Fruit fly (Drosophila melanogaster) whole organism, embryonic: Measurements from ENCODE around the gene CG7879.

ENCODE experiments used
- Bteb2 ChIP-seq: fragments of 200-800 bp; sonication (Bioruptor generic); optimal IDR thresholded peaks from 2 replicates; lab custom pipeline; 2016; ENCODE audit warnings: missing biosample characterization, missing genetic modification characterization
- CG10543 ChIP-seq: fragments of 200-800 bp; sonication (Bioruptor generic); optimal IDR thresholded peaks from 3 replicates; lab custom pipeline; 2017; ENCODE audit warnings: missing biosample characterization, mild to moderate bottlenecking, missing genetic modification characterization, moderate library complexity
- CG10654 ChIP-seq: fragments of 200-800 bp; sonication (Bioruptor generic); optimal IDR thresholded peaks from 2 replicates; lab custom pipeline; 2016; ENCODE audit warnings: missing biosample characterization, missing genetic modification characterization
- CG11085 ChIP-seq: fragments of 200-800 bp; sonication (Bioruptor generic); IDR thresholded peaks from 2 replicates; pipeline ENCODE4 v1.3.6; 2022; ENCODE audit warnings: missing biosample characterization, missing genetic modification characterization
- CG11247 ChIP-seq: fragments of 200-800 bp; sonication (Bioruptor generic); IDR thresholded peaks from 2 replicates; pipeline ENCODE4 v1.3.6; 2022; ENCODE audit warnings: missing biosample characterization, missing genetic modification characterization
- CG11504 ChIP-seq: fragments of 200-800 bp; sonication (Bioruptor generic); optimal IDR thresholded peaks from 3 replicates; lab custom pipeline; 2019; ENCODE audit warnings: missing biosample characterization, mild to moderate bottlenecking, missing genetic modification characterization, moderate library complexity
- CG11695 ChIP-seq: fragments of 200-800 bp; sonication (Bioruptor generic); IDR thresholded peaks from 3 replicates; pipeline ENCODE4 v1.3.6; 2022; ENCODE audit warnings: missing biosample characterization, missing genetic modification characterization
- CG12236 ChIP-seq: fragments of 200-800 bp; sonication (Bioruptor generic); optimal IDR thresholded peaks from 2 replicates; lab custom pipeline; 2016; ENCODE audit warnings: missing biosample characterization, missing genetic modification characterization
- CG12659 ChIP-seq: fragments of 200-800 bp; sonication (Bioruptor generic); optimal IDR thresholded peaks from 3 replicates; lab custom pipeline; 2017; ENCODE audit warnings: mild to moderate bottlenecking, missing biosample characterization, missing genetic modification reagents, missing genetic modification characterization
- CG14667 ChIP-seq: fragments of 200-800 bp; sonication (Bioruptor generic); IDR thresholded peaks from 2 replicates; pipeline ENCODE4 v1.3.6; 2022; ENCODE audit warnings: missing biosample characterization, missing genetic modification characterization
- CG1603 ChIP-seq: fragments of 200-800 bp; sonication (Bioruptor generic); optimal IDR thresholded peaks from 2 replicates; lab custom pipeline; 2019; ENCODE audit warnings: missing biosample characterization, mild to moderate bottlenecking, missing genetic modification characterization, moderate library complexity
- CG17385 ChIP-seq: fragments of 200-800 bp; sonication (Bioruptor generic); optimal IDR thresholded peaks from 3 replicates; lab custom pipeline; 2018; ENCODE audit warnings: missing biosample characterization, mild to moderate bottlenecking, missing genetic modification characterization
- CG17802 ChIP-seq: fragments of 200-800 bp; sonication (Bioruptor generic); optimal IDR thresholded peaks from 2 replicates; lab custom pipeline; 2018; ENCODE audit warnings: missing biosample characterization, mild to moderate bottlenecking, missing genetic modification characterization, moderate library complexity
- CG18011 ChIP-seq: fragments of 200-800 bp; sonication (Bioruptor generic); optimal IDR thresholded peaks from 2 replicates; lab custom pipeline; 2017; ENCODE audit warnings: missing biosample characterization, missing genetic modification characterization, mild to moderate bottlenecking, moderate library complexity, missing genotype
- CG30431 ChIP-seq: fragments of 200-800 bp; sonication (Bioruptor generic); optimal IDR thresholded peaks from 2 replicates; lab custom pipeline; 2017; ENCODE audit warnings: missing biosample characterization, missing genetic modification characterization
- CG33557 ChIP-seq: fragments of 200-800 bp; sonication (Bioruptor generic); optimal IDR thresholded peaks from 2 replicates; lab custom pipeline; 2019; ENCODE audit warnings: missing biosample characterization, mild to moderate bottlenecking, missing genetic modification characterization, moderate library complexity
- CG3847 ChIP-seq: fragments of 200-800 bp; sonication (Bioruptor generic); IDR thresholded peaks from 2 replicates; pipeline ENCODE4 v1.3.6; 2022; ENCODE audit warnings: missing biosample characterization, missing genetic modification characterization
- CG4328 ChIP-seq: fragments of 200-800 bp; sonication (Bioruptor generic); optimal IDR thresholded peaks from 3 replicates; lab custom pipeline; 2017; ENCODE audit warnings: missing biosample characterization, missing genetic modification reagents, missing genetic modification characterization
- CG6683 ChIP-seq: fragments of 200-800 bp; sonication (Bioruptor generic); optimal IDR thresholded peaks from 2 replicates; lab custom pipeline; 2017; ENCODE audit warnings: missing biosample characterization, mild to moderate bottlenecking, missing genetic modification characterization, missing genetic modification reagents
- CG9727 ChIP-seq: fragments of 200-800 bp; sonication (Bioruptor generic); optimal IDR thresholded peaks from 3 replicates; lab custom pipeline; 2017; ENCODE audit warnings: missing biosample characterization, mild to moderate bottlenecking, missing genetic modification characterization
- CHES-1-like ChIP-seq: fragments of 200-800 bp; sonication (Bioruptor generic); optimal IDR thresholded peaks from 2 replicates; lab custom pipeline; 2016; ENCODE audit warnings: missing biosample characterization, missing genetic modification characterization
- D ChIP-seq, 2 experiments: fragments of 200-800 bp in 1 of 2; fragments of >200 bp in 1 of 2; sonication (Bioruptor generic) in 1 of 2; optimal IDR thresholded peaks; 2 replicates in 1 of 2; 3 replicates in 1 of 2; lab custom pipeline; 2017; ENCODE audit warnings: mild to moderate bottlenecking in 1 of 2, missing biosample characterization in 1 of 2, missing genetic modification characterization in 1 of 2, missing genetic modification reagents in 1 of 2
- Drgx ChIP-seq: fragments of 200-800 bp; sonication (Bioruptor generic); IDR thresholded peaks from 2 replicates; pipeline ENCODE4 v1.3.6; 2022; ENCODE audit warnings: missing biosample characterization, missing genetic modification characterization
- HLH4C ChIP-seq: fragments of 200-800 bp; sonication (Bioruptor generic); IDR thresholded peaks from 3 replicates; pipeline ENCODE4 v1.3.6; 2022; ENCODE audit warnings: missing biosample characterization, missing genetic modification characterization; ENCODE audit not compliant: partially characterized antibody
- HmgD ChIP-seq: fragments of 200-800 bp; sonication (Bioruptor generic); optimal IDR thresholded peaks from 3 replicates; lab custom pipeline; 2016; ENCODE audit warnings: missing biosample characterization, missing genetic modification characterization
- Kr ChIP-seq: fragments of 200-800 bp; sonication (Bioruptor generic); optimal IDR thresholded peaks from 2 replicates; lab custom pipeline; 2017; ENCODE audit warnings: missing biosample characterization, mild to moderate bottlenecking, missing genetic modification characterization
- Lhr ChIP-seq: fragments of 200-800 bp; sonication (Bioruptor generic); optimal IDR thresholded peaks from 3 replicates; lab custom pipeline; 2017; ENCODE audit warnings: mild to moderate bottlenecking, missing biosample characterization, missing genetic modification reagents, missing genetic modification characterization
- Oaz ChIP-seq: fragments of 200-800 bp; sonication (Bioruptor generic); IDR thresholded peaks from 2 replicates; pipeline ENCODE4 v1.3.6; 2022; ENCODE audit warnings: missing biosample characterization, missing genetic modification characterization
- Ptx1 ChIP-seq: fragments of 200-800 bp; sonication (Bioruptor generic); IDR thresholded peaks from 2 replicates; pipeline ENCODE4 v1.3.6; 2022; ENCODE audit warnings: missing biosample characterization, missing genetic modification characterization
- Sox102F ChIP-seq: fragments of 200-800 bp; sonication (Bioruptor generic); optimal IDR thresholded peaks from 2 replicates; lab custom pipeline; 2018; ENCODE audit warnings: missing biosample characterization, mild to moderate bottlenecking, missing genetic modification characterization, moderate library complexity
- Stat92E ChIP-seq, 3 experiments: fragments of >200 bp in 2 of 3; fragments of 200-800 bp in 1 of 3; sonication (Bioruptor generic) in 1 of 3; optimal IDR thresholded peaks; 2 replicates each; lab custom pipeline; 2017 to 2019; ENCODE audit warnings: missing biosample characterization in 3 of 3, missing genetic modification characterization in 3 of 3, mild to moderate bottlenecking in 1 of 3, moderate library complexity in 1 of 3
- bbx ChIP-seq: fragments of 200-800 bp; sonication (Bioruptor generic); IDR thresholded peaks from 2 replicates; pipeline ENCODE4 v1.3.6; 2022; ENCODE audit warnings: missing biosample characterization, missing genetic modification characterization; ENCODE audit not compliant: partially characterized antibody
- crol ChIP-seq: fragments of 200-800 bp; sonication (Bioruptor generic); IDR thresholded peaks from 2 replicates; pipeline ENCODE4 v1.3.6; 2022; ENCODE audit warnings: missing biosample characterization, missing genetic modification characterization
- dati ChIP-seq: fragments of 200-800 bp; sonication (Bioruptor generic); IDR thresholded peaks from 2 replicates; pipeline ENCODE4 v1.3.6; 2022; ENCODE audit warnings: missing biosample characterization, missing genetic modification characterization
- dmrt11E ChIP-seq: fragments of 200-800 bp; sonication (Bioruptor generic); optimal IDR thresholded peaks from 3 replicates; lab custom pipeline; 2018; ENCODE audit warnings: missing biosample characterization, mild to moderate bottlenecking, missing genetic modification characterization, moderate library complexity
- esg ChIP-seq: fragments of 200-800 bp; sonication (Bioruptor generic); conservative IDR thresholded peaks from 2 replicates; pipeline ENCODE4 v1.3.6; 2022; ENCODE audit warnings: missing biosample characterization, missing genetic modification characterization
- eve ChIP-seq, 2 experiments: fragments of >200 bp; optimal IDR thresholded peaks; 2 replicates each; lab custom pipeline; 2017; ENCODE audit warnings: missing biosample characterization in 2 of 2, missing genetic modification characterization in 2 of 2
- gce ChIP-seq: fragments of 200-800 bp; sonication (Bioruptor generic); IDR thresholded peaks from 3 replicates; pipeline ENCODE4 v1.3.6; 2022; ENCODE audit warnings: missing biosample characterization, missing genetic modification characterization
- hbn ChIP-seq: fragments of 200-800 bp; sonication (Bioruptor generic); IDR thresholded peaks from 2 replicates; pipeline ENCODE4 v1.3.6; 2022; ENCODE audit warnings: missing biosample characterization, missing genetic modification characterization; ENCODE audit not compliant: partially characterized antibody
- hkb ChIP-seq, 2 experiments: fragments of 200-800 bp in 1 of 2; fragments of >200 bp in 1 of 2; sonication (Bioruptor generic) in 1 of 2; IDR thresholded peaks in 1 of 2; optimal IDR thresholded peaks in 1 of 2; 2 replicates each; pipeline versions ENCODE4 v1.3.6 to Lab custom; 2017 to 2022; ENCODE audit warnings: missing biosample characterization in 1 of 2, missing genetic modification characterization in 1 of 2
- ken ChIP-seq: fragments of 200-800 bp; sonication (Bioruptor generic); IDR thresholded peaks from 3 replicates; pipeline ENCODE4 v1.3.6; 2022; ENCODE audit warnings: missing biosample characterization, missing genetic modification characterization
- lbe ChIP-seq: fragments of 200-800 bp; sonication (Bioruptor generic); optimal IDR thresholded peaks from 2 replicates; lab custom pipeline; 2016; ENCODE audit warnings: missing biosample characterization, mild to moderate bottlenecking, missing genetic modification characterization
- nom ChIP-seq: fragments of 200-800 bp; sonication (Bioruptor generic); optimal IDR thresholded peaks from 2 replicates; lab custom pipeline; 2017; ENCODE audit warnings: missing biosample characterization, missing genetic modification characterization, mild to moderate bottlenecking, moderate library complexity, missing genetic modification reagents
- onecut ChIP-seq: fragments of 200-800 bp; sonication (Bioruptor generic); IDR thresholded peaks from 2 replicates; pipeline ENCODE4 v1.3.6; 2022; ENCODE audit warnings: missing biosample characterization, missing genetic modification characterization
- pb ChIP-seq: fragments of 200-800 bp; sonication (Bioruptor generic); optimal IDR thresholded peaks from 3 replicates; lab custom pipeline; 2016; ENCODE audit warnings: missing biosample characterization, missing genetic modification characterization
- ranshi ChIP-seq: fragments of 200-800 bp; sonication (Bioruptor generic); IDR thresholded peaks from 2 replicates; pipeline ENCODE4 v1.3.6; 2022; ENCODE audit warnings: missing biosample characterization, missing genetic modification characterization
- scrt ChIP-seq: fragments of 200-800 bp; sonication (Bioruptor generic); optimal IDR thresholded peaks from 2 replicates; lab custom pipeline; 2018; ENCODE audit warnings: missing biosample characterization, mild to moderate bottlenecking, missing genetic modification characterization, moderate library complexity
- shn ChIP-seq: fragments of 200-800 bp; sonication (Bioruptor generic); optimal IDR thresholded peaks from 3 replicates; lab custom pipeline; 2016; ENCODE audit warnings: missing biosample characterization, missing genetic modification characterization
- tio ChIP-seq: fragments of 200-800 bp; sonication (Bioruptor generic); optimal IDR thresholded peaks from 2 replicates; lab custom pipeline; 2017; ENCODE audit warnings: missing biosample characterization, missing genetic modification characterization, inconsistent platforms

CG7879 gene

DNA sequence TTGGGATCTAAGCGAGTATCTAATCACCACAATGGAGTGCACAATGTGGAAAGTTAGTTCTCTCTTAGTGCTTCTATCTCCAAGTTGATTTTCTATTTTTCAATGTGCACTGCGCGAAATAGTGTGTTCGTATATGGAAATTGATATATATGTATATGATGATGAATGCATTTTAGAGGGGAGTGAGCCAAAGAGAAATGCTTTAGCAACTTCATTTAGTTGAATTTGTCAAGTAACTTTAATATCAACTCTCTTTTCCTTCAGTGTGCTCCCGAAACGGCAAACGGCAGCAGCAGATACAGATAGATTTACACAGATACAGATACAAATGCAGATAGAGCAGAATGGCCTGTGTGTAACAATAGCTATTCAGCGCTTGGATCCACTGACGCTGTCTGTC is 15.6 kb upstream of the CG7879 start (continued):
- TF ChIP-seq CG17802 (tag; lab: Kevin White, UChicago) (peak; percentile 22), CHES-1-like (GFP tag; lab: Kevin White, UChicago) (peak; percentile 42), esg (GFP tag; lab: Robert Waterston, UW) (peak; percentile 71), Ptx1 (GFP tag; lab: Robert Waterston, UW) (peak; percentile 66), eve (GFP tag; optimal IDR thresholded peaks at IDR 0.05; lab: Kevin White, UChicago) (peak in 1 of 2 experiments; percentile 87), CG30431 (GFP tag; lab: Kevin White, UChicago) (peak; percentile 52), dati (peak; percentile 60; the same call in 1 of the 2 replicates), Drgx (GFP tag; lab: Robert Waterston, UW) (peak; percentile 87), CG14667 (peak; percentile 46; the same call in 1 of the 2 replicates), CG17385 (GFP tag; lab: Kevin White, UChicago) (peak; percentile 45), tio (peak; percentile 54), gce (GFP tag; lab: Robert Waterston, UW) (peak; percentile 67; the same call in 1 of the 3 replicates), hbn (GFP tag; lab: Robert Waterston, UW) (no peak), Oaz (GFP tag; lab: Robert Waterston, UW) (no peak), bbx (GFP tag; lab: Robert Waterston, UW) (no peak), shn (GFP tag; lab: Kevin White, UChicago) (peak; percentile 12), Sox102F (GFP tag; lab: Kevin White, UChicago) (peak; percentile 82), Bteb2 (GFP tag; lab: Kevin White, UChicago) (peak; percentile 16), CG11085 (GFP tag; lab: Robert Waterston, UW) (no peak), CG11695 (GFP tag; lab: Robert Waterston, UW) (peak; percentile 56; the same call in 1 of the 3 replicates), lbe (GFP tag; lab: Kevin White, UChicago) (no peak), CG10654 (no peak), ken (GFP tag; lab: Robert Waterston, UW) (peak; percentile 64; the same call in 2 of the 3 replicates), dmrt11E (tag; lab: Kevin White, UChicago) (peak; percentile 72), crol (peak; percentile 19; the same call in 1 of the 2 replicates), ranshi (no peak), CG3847 (GFP tag; lab: Robert Waterston, UW) (peak; percentile 40; the same call in 1 of the 2 replicates), onecut (GFP tag; lab: Robert Waterston, UW) (no peak), Kr (GFP tag; lab: Kevin White, UChicago) (no peak), CG11247 (GFP tag; lab: Robert Waterston, UW) (0 out of 2 replicates have a peak, but pooled peaks have one; percentile 42), HLH4C (GFP tag; lab: Robert Waterston, UW) (no peak), CG33557 (no peak), CG12236 (GFP tag; lab: Kevin White, UChicago) (peak; percentile 60), CG10543 (GFP tag; lab: Kevin White, UChicago) (no peak), D (optimal IDR thresholded peaks at IDR 0.05; lab: Kevin White, UChicago) (no peak), D (GFP tag; optimal IDR thresholded peaks at IDR 0.05; lab: Kevin White, UChicago) (no peak), pb (GFP tag; lab: Kevin White, UChicago) (no peak), CG4328 (GFP tag; lab: Kevin White, UChicago) (no peak), CG18011 (GFP tag; lab: Kevin White, UChicago) (no peak), scrt (GFP tag; lab: Kevin White, UChicago) (no peak), CG11504 (tag; lab: Kevin White, UChicago) (no peak), CG12659 (peak; percentile 43), CG9727 (peak; percentile 58), CG6683 (GFP tag; lab: Kevin White, UChicago) (no peak), CG1603 (tag; lab: Kevin White, UChicago) (peak; percentile 84), hkb (optimal IDR thresholded peaks at IDR 0.05; lab: Kevin White, UChicago) (no peak), hkb (GFP tag; IDR thresholded peaks at IDR 0.05; lab: Robert Waterston, UW) (no peak), Lhr (GFP tag; lab: Kevin White, UChicago) (peak; percentile 17), nom (no peak), Stat92E (GFP tag; optimal IDR thresholded peaks at IDR 0.05; lab: Kevin White, UChicago) (no peak), HmgD (GFP tag; lab: Kevin White, UChicago) (no peak)
